Worm (Caenorhabditis elegans) whole organism, young adult: ENCODE data around the gene vap-1.

Source experiments
- F49E8.2 ChIP-seq: sonication (generic microtip); optimal IDR thresholded peaks from 3 replicates; lab custom pipeline; 2017; ENCODE audit warnings: missing genetic modification characterization, mild to moderate bottlenecking, missing compliant biosample characterization, antibody characterized with exemption, moderate library complexity; ENCODE audit not compliant: insufficient read depth
- F55B11.4 ChIP-seq: sonication (generic microtip); optimal IDR thresholded peaks from 2 replicates; lab custom pipeline; 2016; ENCODE audit warnings: missing compliant biosample characterization, missing genetic modification characterization, borderline replicate concordance; ENCODE audit not compliant: insufficient read depth
- ama-1 ChIP-seq, 3 experiments: fragments of 150-350 bp in 1 of 3; sonication (generic microtip) in 2 of 3; optimal IDR thresholded peaks; 2 replicates each; lab custom pipeline; 2014 to 2018; ENCODE audit warnings: missing biosample characterization in 2 of 3, missing genetic modification characterization in 2 of 3, missing genetic modification reagents in 2 of 3
- atf-7 ChIP-seq: sonication (generic microtip); optimal IDR thresholded peaks from 2 replicates; lab custom pipeline; 2017; ENCODE audit warnings: mild to moderate bottlenecking, missing genetic modification characterization, missing compliant biosample characterization
- attf-5 ChIP-seq: fragments of 200-800 bp; sonication (Bioruptor generic); optimal IDR thresholded peaks from 2 replicates; lab custom pipeline; 2018; ENCODE audit warnings: mild to moderate bottlenecking, missing genetic modification characterization, missing compliant biosample characterization
- dpl-1 ChIP-seq: fragments of 150-350 bp; optimal IDR thresholded peaks from 2 replicates; lab custom pipeline; 2014; ENCODE audit warnings: missing biosample characterization, missing genetic modification reagents, missing genetic modification characterization
- efl-1 ChIP-seq: fragments of 150-350 bp; optimal IDR thresholded peaks from 2 replicates; lab custom pipeline; 2014; ENCODE audit warnings: missing biosample characterization, missing genetic modification reagents, missing genetic modification characterization
- egl-44 ChIP-seq: fragments of 200-800 bp; sonication (Bioruptor generic); IDR thresholded peaks from 2 replicates; pipeline ENCODE4 v1.3.6; 2022; ENCODE audit warnings: missing genetic modification reagents, missing genetic modification characterization, missing compliant biosample characterization
- lag-1 ChIP-seq: fragments of 200-800 bp; sonication (Bioruptor generic); IDR thresholded peaks from 2 replicates; pipeline ENCODE4 v1.3.6; 2022; ENCODE audit warnings: missing genetic modification reagents, missing genetic modification characterization, missing compliant biosample characterization
- mcd-1 ChIP-seq: fragments of 200-800 bp; sonication (Bioruptor generic); IDR thresholded peaks from 2 replicates; pipeline ENCODE4 v1.3.6; 2022; ENCODE audit warnings: missing genetic modification reagents, missing genetic modification characterization, missing compliant biosample characterization
- pha-4 ChIP-seq: fragments of 150-350 bp; sonication (generic microtip); optimal IDR thresholded peaks from 2 replicates; lab custom pipeline; 2014; ENCODE audit warnings: missing biosample characterization, missing genetic modification reagents, missing genetic modification characterization
- rpc-1 ChIP-seq, 2 experiments: fragments of 150-350 bp in 1 of 2; sonication (generic microtip) in 1 of 2; optimal IDR thresholded peaks; 2 replicates each; lab custom pipeline; 2014 to 2018; ENCODE audit warnings: missing biosample characterization in 1 of 2, missing genetic modification characterization in 1 of 2, missing genetic modification reagents in 1 of 2, missing genotype in 1 of 2
- zim-3 ChIP-seq: sonication (generic microtip); optimal IDR thresholded peaks from 2 replicates; lab custom pipeline; 2017; ENCODE audit warnings: mild to moderate bottlenecking, missing genetic modification characterization, moderate library complexity, missing compliant biosample characterization
- ztf-28 ChIP-seq: fragments of 200-800 bp; sonication (Bioruptor generic); IDR thresholded peaks from 2 replicates; pipeline ENCODE4 v1.3.6; 2022; ENCODE audit warnings: missing genetic modification reagents, missing genetic modification characterization, missing compliant biosample characterization

DNA sequence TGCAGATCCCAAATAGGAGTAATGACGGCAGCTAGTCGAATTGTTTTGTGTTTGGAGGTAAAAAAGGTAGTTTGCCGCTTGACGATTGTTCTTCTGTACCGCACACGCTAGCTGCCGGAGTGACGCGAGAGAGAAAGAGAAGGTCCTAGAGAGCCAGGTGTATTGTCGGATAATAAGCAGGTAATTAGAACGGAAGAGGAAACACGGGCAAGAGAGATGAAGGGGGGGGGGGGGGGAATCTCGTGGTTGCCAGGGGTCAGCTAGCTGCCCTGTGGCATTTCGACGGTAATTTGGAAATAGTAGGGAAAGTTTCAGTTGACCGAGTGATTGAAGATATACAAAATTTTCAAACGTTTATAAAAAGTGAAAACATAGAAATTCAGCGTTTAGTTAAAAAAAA lies 17.5 kb upstream of the vap-1 start, which contains the start of gene crb-1:
- TF ChIP-seq egl-44 = no peak
- TF ChIP-seq dpl-1 (GFP tag; lab: Kevin White, UChicago) = no peak
- TF ChIP-seq attf-5 (GFP tag; lab: Kevin White, UChicago) = no peak
- TF ChIP-seq rpc-1 (optimal IDR thresholded peaks at IDR 0.05; lab: Kevin White, UChicago) = no peak
- no peak for TF ChIP-seq rpc-1 (tag; optimal IDR thresholded peaks at IDR 0.05; lab: Kevin White, UChicago)
- no peak for TF ChIP-seq ama-1 (optimal IDR thresholded peaks at IDR 0.05; lab: Kevin White, UChicago)
- no peak for TF ChIP-seq ama-1 (GFP tag; optimal IDR thresholded peaks at IDR 0.05; lab: Kevin White, UChicago)
- no peak for TF ChIP-seq pha-4 (tag; lab: Kevin White, UChicago)
- no peak for TF ChIP-seq F49E8.2 (tag; lab: Kevin White, UChicago)
- TF ChIP-seq atf-7 (tag; lab: Kevin White, UChicago) = no peak
- no peak for TF ChIP-seq zim-3 (tag; lab: Kevin White, UChicago)
- no peak for TF ChIP-seq efl-1
- TF ChIP-seq lag-1 (GFP tag; lab: Robert Waterston, UW) = no peak
- no peak for TF ChIP-seq F55B11.4
- no peak for TF ChIP-seq mcd-1
- no peak for TF ChIP-seq ztf-28 (GFP tag; lab: Robert Waterston, UW)
